Worm (Caenorhabditis elegans) whole organism, L4 larva: ENCODE results near the gene Y41E3.6.
"Not testable (repeated sequence)": the region's sequence is repeated elsewhere in the genome, so short reads cannot be mapped to it uniquely, and the experiment has no call there.

Experiments
- ama-1 ChIP-seq: fragments of 150-350 bp; optimal IDR thresholded peaks from 2 replicates; lab custom pipeline; 2014; ENCODE audit warnings: inconsistent platforms, mixed read lengths
- egl-43 ChIP-seq: fragments of 200-800 bp; sonication (Bioruptor generic); IDR thresholded peaks from 2 replicates; pipeline ENCODE4 v1.3.6; 2022; ENCODE audit warnings: missing genetic modification reagents, missing genetic modification characterization, missing compliant biosample characterization
- lin-13 ChIP-seq: fragments of 150-350 bp; optimal IDR thresholded peaks from 2 replicates; lab custom pipeline; 2014; ENCODE audit warnings: missing biosample characterization, missing genetic modification reagents, missing genetic modification characterization
- lin-15B ChIP-seq: fragments of 150-350 bp; sonication (generic microtip); optimal IDR thresholded peaks from 3 replicates; lab custom pipeline; 2014; ENCODE audit warnings: missing biosample characterization, missing genetic modification characterization
- mep-1 ChIP-seq: fragments of 150-350 bp; sonication (generic microtip); optimal IDR thresholded peaks from 3 replicates; lab custom pipeline; 2014; ENCODE audit warnings: missing biosample characterization, missing genetic modification characterization
- snpc-4 ChIP-seq: fragments of 150-350 bp; optimal IDR thresholded peaks from 2 replicates; lab custom pipeline; 2014; ENCODE audit warnings: missing biosample characterization, missing genetic modification characterization

DNA sequence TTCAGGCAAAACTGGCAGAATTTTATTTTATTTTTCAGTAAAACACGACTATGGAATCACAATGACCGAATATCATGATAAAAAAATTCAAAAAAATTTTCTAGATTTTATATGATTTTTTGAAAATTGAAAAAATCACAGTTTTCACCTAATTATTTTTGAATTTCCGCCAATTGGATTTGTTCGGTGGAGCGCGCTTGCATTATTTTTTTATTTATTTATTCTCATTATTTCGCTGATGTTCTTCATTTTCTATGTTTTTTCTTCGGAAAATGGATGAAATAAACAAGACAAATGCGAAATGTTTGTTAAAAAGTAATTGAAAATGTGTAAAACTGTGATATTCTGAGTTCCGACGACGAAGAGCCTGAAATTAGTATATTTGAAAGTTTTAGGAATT is 41.3 kb downstream of the Y41E3.6 start:
- TF ChIP-seq snpc-4 (tag; lab: Kevin White, UChicago); egl-43; lin-15B (tag; lab: Kevin White, UChicago); mep-1 (tag; lab: Kevin White, UChicago); lin-13; ama-1 (lab: Kevin White, UChicago): not testable (repeated sequence)
